Fruit fly (Drosophila melanogaster) whole organism, wandering third instar larva: ENCODE measurements around the gene CG12241.

Experiments used
- Abd-B ChIP-seq: fragments of >200 bp; optimal IDR thresholded peaks from 2 replicates; lab custom pipeline; 2017; ENCODE audit warnings: missing biosample characterization, missing genetic modification characterization
- CG32264 ChIP-seq: fragments of 200-800 bp; sonication (Bioruptor generic); optimal IDR thresholded peaks from 2 replicates; lab custom pipeline; 2016; ENCODE audit warnings: missing biosample characterization, missing genetic modification characterization
- CG9705 ChIP-seq: fragments of 200-800 bp; sonication (Bioruptor generic); optimal IDR thresholded peaks from 2 replicates; lab custom pipeline; 2018; ENCODE audit warnings: missing biosample characterization, mild to moderate bottlenecking, missing genetic modification characterization
- CrebA ChIP-seq: fragments of 200-800 bp; sonication (Bioruptor generic); optimal IDR thresholded peaks from 2 replicates; lab custom pipeline; 2016; ENCODE audit warnings: missing biosample characterization, mild to moderate bottlenecking, missing genetic modification characterization, borderline replicate concordance
- Dfd ChIP-seq: fragments of >200 bp; optimal IDR thresholded peaks from 2 replicates; lab custom pipeline; 2017; ENCODE audit warnings: missing biosample characterization, missing genetic modification characterization
- Dif ChIP-seq: fragments of 200-275, 200-300 bp; sonication (Bioruptor generic); optimal IDR thresholded peaks from 2 replicates; lab custom pipeline; 2018; ENCODE audit warnings: missing biosample characterization, missing genetic modification characterization; ENCODE audit not compliant: partially characterized antibody
- GATAd ChIP-seq: sonication (Bioruptor generic); optimal IDR thresholded peaks from 2 replicates; lab custom pipeline; 2016; ENCODE audit warnings: missing biosample characterization, missing genetic modification characterization
- HLH106 ChIP-seq: fragments of 200-800 bp; optimal IDR thresholded peaks from 3 replicates; lab custom pipeline; 2019; ENCODE audit warnings: missing biosample characterization, mild to moderate bottlenecking, missing genetic modification characterization, moderate library complexity
- Hnf4 ChIP-seq: fragments of 200-800 bp; sonication (Bioruptor generic); optimal IDR thresholded peaks from 2 replicates; lab custom pipeline; 2016; ENCODE audit warnings: missing biosample characterization, mild to moderate bottlenecking, missing genetic modification characterization
- Hr78 ChIP-seq: fragments of >200 bp; optimal IDR thresholded peaks from 2 replicates; lab custom pipeline; 2017; ENCODE audit warnings: missing biosample characterization, missing genetic modification characterization
- Hr83 ChIP-seq: fragments of 200-300 bp; sonication (Bioruptor generic); optimal IDR thresholded peaks from 2 replicates; lab custom pipeline; 2016; ENCODE audit warnings: missing biosample characterization, mild to moderate bottlenecking, missing genetic modification characterization, moderate library complexity; ENCODE audit not compliant: poor library complexity, severe bottlenecking
- Jra ChIP-seq: sonication (Bioruptor generic); optimal IDR thresholded peaks from 2 replicates; lab custom pipeline; 2016; ENCODE audit warnings: missing biosample characterization, missing genetic modification characterization
- Mio ChIP-seq: sonication (Bioruptor generic); optimal IDR thresholded peaks from 2 replicates; lab custom pipeline; 2016; ENCODE audit warnings: missing biosample characterization, missing genetic modification characterization
- Myc ChIP-seq: fragments of >200 bp; optimal IDR thresholded peaks from 2 replicates; lab custom pipeline; 2017
- N ChIP-seq: fragments of >200 bp; optimal IDR thresholded peaks from 2 replicates; lab custom pipeline; 2018; ENCODE audit warnings: missing biosample characterization, missing external identifiers, missing genetic modification characterization
- OdsH ChIP-seq: fragments of 200-800 bp; sonication (Bioruptor generic); optimal IDR thresholded peaks from 2 replicates; lab custom pipeline; 2016; ENCODE audit warnings: missing biosample characterization, mild to moderate bottlenecking, missing genetic modification characterization
- Rel ChIP-seq, 2 experiments: fragments of 200-800 bp; sonication (Bioruptor generic) in 1 of 2; optimal IDR thresholded peaks; 2 replicates in 1 of 2; 3 replicates in 1 of 2; lab custom pipeline; 2016 to 2019; ENCODE audit warnings: mild to moderate bottlenecking in 2 of 2, missing biosample characterization in 2 of 2, missing genetic modification characterization in 2 of 2, moderate library complexity in 1 of 2
- Sp1 ChIP-seq: fragments of 200-800 bp; sonication (Bioruptor generic); optimal IDR thresholded peaks from 3 replicates; lab custom pipeline; 2019; ENCODE audit warnings: missing biosample characterization, mild to moderate bottlenecking, missing genetic modification characterization, moderate library complexity
- Vsx2 ChIP-seq: fragments of 200-300, 225-300 bp; sonication (Bioruptor generic); optimal IDR thresholded peaks from 2 replicates; lab custom pipeline; 2018; ENCODE audit warnings: missing biosample characterization, missing genetic modification characterization; ENCODE audit not compliant: partially characterized antibody
- br ChIP-seq: fragments of 200-800 bp; sonication (Bioruptor generic); optimal IDR thresholded peaks from 2 replicates; lab custom pipeline; 2016; ENCODE audit warnings: missing biosample characterization, missing genetic modification characterization
- brk ChIP-seq: fragments of 200-800 bp; sonication (Bioruptor generic); optimal IDR thresholded peaks from 2 replicates; lab custom pipeline; 2016; ENCODE audit warnings: missing biosample characterization, mild to moderate bottlenecking, missing genetic modification characterization
- dl ChIP-seq, 2 experiments: fragments of 175-275, 200-275 bp in 1 of 2; fragments of 200-275 bp in 1 of 2; sonication (Bioruptor generic); optimal IDR thresholded peaks; lab custom pipeline; 2018; ENCODE audit warnings: mild to moderate bottlenecking in 2 of 2, missing biosample characterization in 2 of 2, missing genetic modification characterization in 2 of 2, moderate library complexity in 2 of 2; ENCODE audit not compliant: partially characterized antibody in 2 of 2, insufficient read depth in 1 of 2
- dmrt93B ChIP-seq: fragments of 200-800 bp; sonication (Bioruptor generic); optimal IDR thresholded peaks from 2 replicates; lab custom pipeline; 2018; ENCODE audit warnings: missing biosample characterization, mild to moderate bottlenecking, missing genetic modification characterization
- dsf ChIP-seq: sonication (Bioruptor generic); optimal IDR thresholded peaks from 2 replicates; lab custom pipeline; 2016; ENCODE audit warnings: missing biosample characterization, missing genetic modification characterization, borderline replicate concordance
- ey ChIP-seq: fragments of 200-800 bp; sonication (Bioruptor generic); optimal IDR thresholded peaks from 2 replicates; lab custom pipeline; 2016; ENCODE audit warnings: missing biosample characterization, missing genetic modification characterization
- foxo ChIP-seq, 2 experiments: fragments of 200-800 bp; sonication (Bioruptor generic); optimal IDR thresholded peaks; 2 replicates in 1 of 2; 3 replicates in 1 of 2; lab custom pipeline; 2016 to 2017; ENCODE audit warnings: missing biosample characterization in 2 of 2, missing genetic modification characterization in 2 of 2
- fru ChIP-seq: fragments of 200-800 bp; sonication (Bioruptor generic); optimal IDR thresholded peaks from 3 replicates; lab custom pipeline; 2016; ENCODE audit warnings: missing biosample characterization, mild to moderate bottlenecking, missing genetic modification characterization
- h ChIP-seq: fragments of 200-800 bp; sonication (Bioruptor generic); optimal IDR thresholded peaks from 3 replicates; lab custom pipeline; 2016; ENCODE audit warnings: missing biosample characterization, mild to moderate bottlenecking, missing genetic modification characterization
- jim ChIP-seq: fragments of 175-275, 200-325 bp; sonication (Bioruptor generic); optimal IDR thresholded peaks from 2 replicates; lab custom pipeline; 2016; ENCODE audit warnings: missing biosample characterization, mild to moderate bottlenecking, missing genetic modification characterization
- lola ChIP-seq: fragments of >200 bp; optimal IDR thresholded peaks from 2 replicates; lab custom pipeline; 2017; ENCODE audit warnings: missing biosample characterization, missing genetic modification characterization
- pan ChIP-seq: fragments of >200 bp; optimal IDR thresholded peaks from 2 replicates; lab custom pipeline; 2017
- psq ChIP-seq: fragments of 200-800 bp; sonication (Bioruptor generic); optimal IDR thresholded peaks from 3 replicates; lab custom pipeline; 2017; ENCODE audit warnings: missing biosample characterization, mild to moderate bottlenecking, missing genetic modification characterization, moderate library complexity
- rgr ChIP-seq: fragments of 200-800 bp; sonication (Bioruptor generic); optimal IDR thresholded peaks from 3 replicates; lab custom pipeline; 2016; ENCODE audit warnings: missing biosample characterization, mild to moderate bottlenecking, missing genetic modification characterization
- sage ChIP-seq: fragments of 200-800 bp; sonication (Bioruptor generic); optimal IDR thresholded peaks from 2 replicates; lab custom pipeline; 2016; ENCODE audit warnings: missing biosample characterization, mild to moderate bottlenecking, missing genetic modification characterization
- sv ChIP-seq: fragments of 200-800 bp; sonication (Bioruptor generic); optimal IDR thresholded peaks from 3 replicates; lab custom pipeline; 2016; ENCODE audit warnings: missing biosample characterization, missing genetic modification characterization
- tai ChIP-seq: sonication (Bioruptor generic); optimal IDR thresholded peaks from 2 replicates; lab custom pipeline; 2016; ENCODE audit warnings: missing biosample characterization, missing genetic modification characterization
- usp ChIP-seq: fragments of >200 bp; optimal IDR thresholded peaks from 2 replicates; lab custom pipeline; 2017; ENCODE audit warnings: missing biosample characterization, missing genetic modification characterization
- woc ChIP-seq: sonication (Bioruptor generic); optimal IDR thresholded peaks from 2 replicates; lab custom pipeline; 2016; ENCODE audit warnings: missing biosample characterization, mild to moderate bottlenecking, missing genetic modification characterization

CG12241 gene

dm6 chr3R:15198052-15198793, 20.8 kb upstream of the CG12241 start:
- TF ChIP-seq Myc (lab: Kevin White, UChicago) (no peak), br (GFP tag; lab: Kevin White, UChicago) (peak; percentile 15), Sp1 (GFP tag; lab: Kevin White, UChicago) (no peak), Dfd (no peak), fru (no peak), usp (GFP tag; lab: Kevin White, UChicago) (no peak), Abd-B (GFP tag; lab: Kevin White, UChicago) (no peak), Hnf4 (GFP tag; lab: Kevin White, UChicago) (no peak), foxo (GFP tag; optimal IDR thresholded peaks at IDR 0.05; lab: Kevin White, UChicago) (no peak), Rel (GFP tag; optimal IDR thresholded peaks at IDR 0.05; lab: Kevin White, UChicago) (no peak), Rel (tag; optimal IDR thresholded peaks at IDR 0.05; lab: Kevin White, UChicago) (peak; percentile 12), dsf (GFP tag; lab: Kevin White, UChicago) (no peak), Hr83 (GFP tag; lab: Kevin White, UChicago) (no peak), sv (GFP tag; lab: Kevin White, UChicago) (no peak), ey (GFP tag; lab: Kevin White, UChicago) (no peak), brk (GFP tag; lab: Kevin White, UChicago) (peak; percentile 35), tai (GFP tag; lab: Kevin White, UChicago) (no peak), rgr (GFP tag; lab: Kevin White, UChicago) (no peak), jim (GFP tag; lab: Kevin White, UChicago) (no peak), N (GFP tag; lab: Kevin White, UChicago) (no peak), h (GFP tag; lab: Kevin White, UChicago) (peak; percentile 76), pan (lab: Kevin White, UChicago) (no peak), lola (GFP tag; lab: Kevin White, UChicago) (no peak), sage (GFP tag; lab: Kevin White, UChicago) (no peak)
- TF ChIP-seq, all 38 proteins: peak for 4

- TF ChIP-seq ey (GFP tag; lab: Kevin White, UChicago) (no peak), Sp1 (GFP tag; lab: Kevin White, UChicago) (no peak), br (GFP tag; lab: Kevin White, UChicago) (no peak), CG32264 (no peak), Hr83 (GFP tag; lab: Kevin White, UChicago) (no peak), Mio (GFP tag; lab: Kevin White, UChicago) (no peak), usp (GFP tag; lab: Kevin White, UChicago) (no peak), Hr78 (GFP tag; lab: Kevin White, UChicago) (no peak), foxo (GFP tag; optimal IDR thresholded peaks at IDR 0.05; lab: Kevin White, UChicago) (no peak), sage (GFP tag; lab: Kevin White, UChicago) (no peak)
These were observed 13.8 kb upstream of the CG12241 start for dm6 chr3R:15205223-15205622.

dm6 chr3R:15206273-15206672, 12.8 kb upstream of the CG12241 start, which contains the start of gene Spn88Ea:
TSS of gene Spn88Ea (minus strand) at chr3R:15206447.
- TF ChIP-seq woc (GFP tag; lab: Kevin White, UChicago), result peak; percentile 50
- peak; percentile 3 for TF ChIP-seq HLH106 (tag; lab: Kevin White, UChicago)
- no peak for TF ChIP-seq GATAd
- peak; percentile 2 for TF ChIP-seq Sp1 (GFP tag; lab: Kevin White, UChicago)
- TF ChIP-seq br (GFP tag; lab: Kevin White, UChicago), result peak; percentile 8
- no peak for TF ChIP-seq psq (GFP tag; lab: Kevin White, UChicago)
- TF ChIP-seq Rel (GFP tag; optimal IDR thresholded peaks at IDR 0.05; lab: Kevin White, UChicago), result no peak
- TF ChIP-seq Rel (tag; optimal IDR thresholded peaks at IDR 0.05; lab: Kevin White, UChicago), result peak; percentile 68
- TF ChIP-seq Vsx2 (GFP tag; lab: Kevin White, UChicago), result peak; percentile 66
- TF ChIP-seq, all 38 proteins: peak for 6

dm6 chr3R:15208712-15209499, 10.2 kb upstream of the CG12241 start, which contains the start of the genes Spn88Eb and Mau2:
TSS of gene Spn88Eb (minus strand) at chr3R:15208762.
TSS of gene Mau2 (plus strand) at chr3R:15209204.
- no peak for TF ChIP-seq sage (GFP tag; lab: Kevin White, UChicago)
- TF ChIP-seq woc (GFP tag; lab: Kevin White, UChicago), result peak; percentile 82
- TF ChIP-seq dl (GFP tag; optimal IDR thresholded peaks at IDR 0.05; lab: Kevin White, UChicago; ENCODE audit: insufficient read depth in 1 of 2, partially characterized antibody in 2 of 2), result no peak
- no peak for TF ChIP-seq pan (lab: Kevin White, UChicago)
- TF ChIP-seq Jra (GFP tag; lab: Kevin White, UChicago), result no peak
- no peak for TF ChIP-seq Dif (GFP tag; lab: Kevin White, UChicago)
- TF ChIP-seq CG32264, result no peak
- TF ChIP-seq CrebA (GFP tag; lab: Kevin White, UChicago), result no peak
- TF ChIP-seq rgr (GFP tag; lab: Kevin White, UChicago), result peak; percentile 64
- no peak for TF ChIP-seq GATAd
- peak; percentile 18 for TF ChIP-seq OdsH (GFP tag; lab: Kevin White, UChicago)
- TF ChIP-seq Abd-B (GFP tag; lab: Kevin White, UChicago), result no peak
- peak; percentile 61 for TF ChIP-seq CG9705
- TF ChIP-seq usp (GFP tag; lab: Kevin White, UChicago), result no peak
- TF ChIP-seq Hr83 (GFP tag; lab: Kevin White, UChicago), result peak; percentile 72
- no peak for TF ChIP-seq jim (GFP tag; lab: Kevin White, UChicago)
- TF ChIP-seq dmrt93B (GFP tag; lab: Kevin White, UChicago), result no peak
- TF ChIP-seq psq (GFP tag; lab: Kevin White, UChicago), result peak; percentile 15
